Worm (Caenorhabditis elegans) whole organism, young adult: ENCODE results near the gene M01F1.9.
A peak's percentile ranks its signal among the peaks of the same experiment; 100 is the strongest.

ENCODE experiments used
- C06A6.2 ChIP-seq: fragments of 200-800 bp; sonication (Bioruptor generic); conservative IDR thresholded peaks from 2 replicates; pipeline ENCODE4 v1.3.6; 2022; ENCODE audit warnings: missing genetic modification characterization, missing compliant biosample characterization
- C17E4.6 ChIP-seq: fragments of 200-800 bp; sonication (Bioruptor generic); IDR thresholded peaks from 2 replicates; pipeline ENCODE4 v1.3.6; 2022; ENCODE audit warnings: missing genetic modification reagents, missing genetic modification characterization, missing compliant biosample characterization
- F23B12.7 ChIP-seq: sonication (generic microtip); optimal IDR thresholded peaks from 2 replicates; lab custom pipeline; 2017; ENCODE audit warnings: missing genetic modification characterization, mild to moderate bottlenecking, missing compliant biosample characterization, antibody characterized with exemption, moderate library complexity; ENCODE audit not compliant: insufficient read depth
- F37B4.10 ChIP-seq: fragments of 200-800 bp; sonication (Bioruptor generic); IDR thresholded peaks from 2 replicates; pipeline ENCODE4 v1.3.6; 2022; ENCODE audit warnings: missing genetic modification characterization, missing compliant biosample characterization
- F39B2.1 ChIP-seq: fragments of 200-800 bp; sonication (Bioruptor generic); IDR thresholded peaks from 2 replicates; pipeline ENCODE4 v1.3.6; 2022; ENCODE audit warnings: missing genetic modification reagents, missing genetic modification characterization, missing compliant biosample characterization
- F57C9.4 ChIP-seq: sonication (generic microtip); optimal IDR thresholded peaks from 2 replicates; lab custom pipeline; 2017; ENCODE audit warnings: mild to moderate bottlenecking, missing genetic modification characterization, missing compliant biosample characterization
- K12H6.12 ChIP-seq: fragments of 200-800 bp; sonication (Bioruptor generic); optimal IDR thresholded peaks from 2 replicates; lab custom pipeline; 2018; ENCODE audit warnings: mild to moderate bottlenecking, missing genetic modification characterization, missing compliant biosample characterization
- T07F8.4 ChIP-seq: sonication (generic microtip); optimal IDR thresholded peaks from 2 replicates; lab custom pipeline; 2016; ENCODE audit warnings: mild to moderate bottlenecking, missing genetic modification characterization, moderate library complexity, missing compliant biosample characterization
- T26A5.8 ChIP-seq: sonication (generic microtip); optimal IDR thresholded peaks from 2 replicates; lab custom pipeline; 2016; ENCODE audit warnings: missing genetic modification characterization, missing compliant biosample characterization
- Y53G8AR.9 ChIP-seq: fragments of 200-800 bp; sonication (Bioruptor generic); conservative IDR thresholded peaks from 2 replicates; pipeline ENCODE4 v1.3.6; 2022; ENCODE audit warnings: missing genetic modification reagents, missing genetic modification characterization, missing compliant biosample characterization
- ZK185.1 ChIP-seq: sonication (generic microtip); optimal IDR thresholded peaks from 2 replicates; lab custom pipeline; 2016; ENCODE audit warnings: mild to moderate bottlenecking, missing genetic modification characterization, missing compliant biosample characterization; ENCODE audit not compliant: poor library complexity, severe bottlenecking
- akir-1 ChIP-seq: fragments of 200-800 bp; sonication (Bioruptor generic); optimal IDR thresholded peaks from 2 replicates; lab custom pipeline; 2018; ENCODE audit warnings: mild to moderate bottlenecking, missing genetic modification characterization, moderate library complexity, missing compliant biosample characterization
- ama-1 ChIP-seq, 3 experiments: fragments of 150-350 bp in 1 of 3; sonication (generic microtip) in 2 of 3; optimal IDR thresholded peaks; 2 replicates each; lab custom pipeline; 2014 to 2018; ENCODE audit warnings: missing biosample characterization in 2 of 3, missing genetic modification characterization in 2 of 3, missing genetic modification reagents in 2 of 3
- attf-3 ChIP-seq: fragments of 200-800 bp; sonication (Bioruptor generic); conservative IDR thresholded peaks from 2 replicates; pipeline ENCODE4 v1.3.6; 2022; ENCODE audit warnings: missing genetic modification reagents, missing genetic modification characterization, missing compliant biosample characterization
- ccch-3 ChIP-seq: fragments of 200-800 bp; sonication (Bioruptor generic); optimal IDR thresholded peaks from 2 replicates; lab custom pipeline; 2018; ENCODE audit warnings: mild to moderate bottlenecking, missing genetic modification characterization, missing compliant biosample characterization
- cebp-1 ChIP-seq, 2 experiments: fragments of 200-800 bp in 1 of 2; sonication (Bioruptor generic) in 1 of 2; sonication (generic microtip) in 1 of 2; IDR thresholded peaks in 1 of 2; optimal IDR thresholded peaks in 1 of 2; 2 replicates each; pipeline versions ENCODE4 v1.3.6 to Lab custom; 2017 to 2022; ENCODE audit warnings: missing compliant biosample characterization in 2 of 2, missing genetic modification characterization in 2 of 2, mild to moderate bottlenecking in 1 of 2, missing genetic modification reagents in 1 of 2, moderate library complexity in 1 of 2
- cebp-2 ChIP-seq: fragments of 200-800 bp; sonication (Bioruptor generic); IDR thresholded peaks from 2 replicates; pipeline ENCODE4 v1.3.6; 2022; ENCODE audit warnings: missing genetic modification characterization, missing compliant biosample characterization
- ceh-100 ChIP-seq: fragments of 200-800 bp; sonication (Bioruptor generic); IDR thresholded peaks from 2 replicates; pipeline ENCODE4 v1.3.6; 2022; ENCODE audit warnings: missing genetic modification reagents, missing genetic modification characterization, missing compliant biosample characterization
- dpl-1 ChIP-seq: fragments of 150-350 bp; optimal IDR thresholded peaks from 2 replicates; lab custom pipeline; 2014; ENCODE audit warnings: missing biosample characterization, missing genetic modification reagents, missing genetic modification characterization
- fkh-3 ChIP-seq: sonication (generic microtip); optimal IDR thresholded peaks from 2 replicates; lab custom pipeline; 2016; ENCODE audit warnings: mild to moderate bottlenecking, missing genetic modification characterization, missing compliant biosample characterization
- gei-17 ChIP-seq: fragments of 200-800 bp; sonication (Bioruptor generic); optimal IDR thresholded peaks from 2 replicates; lab custom pipeline; 2018; ENCODE audit warnings: mild to moderate bottlenecking, missing genetic modification characterization, missing compliant biosample characterization
- lag-1 ChIP-seq: fragments of 200-800 bp; sonication (Bioruptor generic); IDR thresholded peaks from 2 replicates; pipeline ENCODE4 v1.3.6; 2022; ENCODE audit warnings: missing genetic modification reagents, missing genetic modification characterization, missing compliant biosample characterization
- let-607 ChIP-seq, 2 experiments: fragments of 200-800 bp in 1 of 2; sonication (Bioruptor generic) in 1 of 2; sonication (generic microtip) in 1 of 2; optimal IDR thresholded peaks; 2 replicates each; lab custom pipeline; 2016 to 2018; ENCODE audit warnings: mild to moderate bottlenecking in 2 of 2, missing compliant biosample characterization in 2 of 2, missing genetic modification characterization in 2 of 2, moderate library complexity in 2 of 2, missing genotype in 1 of 2
- lir-1 ChIP-seq: fragments of 200-800 bp; sonication (Bioruptor generic); conservative IDR thresholded peaks from 2 replicates; pipeline ENCODE4 v1.3.6; 2022; ENCODE audit warnings: missing genetic modification reagents, missing genetic modification characterization, missing compliant biosample characterization
- lsl-1 ChIP-seq: fragments of 200-800 bp; sonication (Bioruptor generic); optimal IDR thresholded peaks from 2 replicates; lab custom pipeline; 2018; ENCODE audit warnings: mild to moderate bottlenecking, missing genetic modification characterization, moderate library complexity, missing compliant biosample characterization
- madf-10 ChIP-seq: sonication (generic microtip); optimal IDR thresholded peaks from 2 replicates; lab custom pipeline; 2016; ENCODE audit warnings: mild to moderate bottlenecking, missing genetic modification characterization, missing compliant biosample characterization
- nfya-1 ChIP-seq: sonication (generic microtip); optimal IDR thresholded peaks from 2 replicates; lab custom pipeline; 2017; ENCODE audit warnings: antibody characterized with exemption, missing compliant biosample characterization, missing genetic modification characterization, borderline replicate concordance; ENCODE audit not compliant: insufficient read depth
- nhr-120 ChIP-seq: fragments of 200-800 bp; sonication (Bioruptor generic); IDR thresholded peaks from 2 replicates; pipeline ENCODE4 v1.3.6; 2022; ENCODE audit warnings: missing genetic modification characterization, missing compliant biosample characterization
- nhr-27 ChIP-seq: fragments of 200-800 bp; sonication (Bioruptor generic); optimal IDR thresholded peaks from 2 replicates; lab custom pipeline; 2018; ENCODE audit warnings: mild to moderate bottlenecking, missing genetic modification characterization, moderate library complexity, missing compliant biosample characterization
- nhr-90 ChIP-seq: sonication (generic microtip); optimal IDR thresholded peaks from 2 replicates; lab custom pipeline; 2016; ENCODE audit warnings: missing genotype, mild to moderate bottlenecking, missing genetic modification characterization, missing compliant biosample characterization
- rcor-1 ChIP-seq: fragments of 200-800 bp; sonication (Bioruptor generic); IDR thresholded peaks from 2 replicates; pipeline ENCODE4 v1.3.6; 2022; ENCODE audit warnings: missing genetic modification reagents, missing genetic modification characterization, missing compliant biosample characterization
- rec-8 ChIP-seq, 2 experiments: sonication (generic microtip); optimal IDR thresholded peaks; 2 replicates each; lab custom pipeline; 2016; ENCODE audit warnings: mild to moderate bottlenecking in 2 of 2, missing genetic modification characterization in 2 of 2, missing genetic modification reagents in 2 of 2, missing genotype in 2 of 2, missing biosample characterization in 1 of 2, missing compliant biosample characterization in 1 of 2, moderate library complexity in 1 of 2
- repo-1 ChIP-seq: sonication (generic microtip); optimal IDR thresholded peaks from 2 replicates; lab custom pipeline; 2017; ENCODE audit warnings: mild to moderate bottlenecking, missing genetic modification characterization, missing compliant biosample characterization
- sea-2 ChIP-seq: fragments of 200-800 bp; sonication (Bioruptor generic); IDR thresholded peaks from 2 replicates; pipeline ENCODE4 v1.3.6; 2022; ENCODE audit warnings: missing genetic modification characterization, missing compliant biosample characterization
- snpc-1.3 ChIP-seq: sonication (generic microtip); optimal IDR thresholded peaks from 2 replicates; lab custom pipeline; 2017; ENCODE audit warnings: missing genetic modification characterization, mild to moderate bottlenecking, missing compliant biosample characterization, antibody characterized with exemption, moderate library complexity, missing genotype, missing genetic modification reagents; ENCODE audit not compliant: insufficient read depth
- snpc-3.4 ChIP-seq: sonication (generic microtip); optimal IDR thresholded peaks from 2 replicates; lab custom pipeline; 2017; ENCODE audit warnings: missing genetic modification characterization, mild to moderate bottlenecking, missing compliant biosample characterization, antibody characterized with exemption, moderate library complexity, missing genotype, missing genetic modification reagents
- snpc-4 ChIP-seq, 5 experiments: fragments of 150-350 bp in 1 of 5; sonication (generic microtip) in 4 of 5; optimal IDR thresholded peaks; 2 replicates each; lab custom pipeline; 2014 to 2018; ENCODE audit warnings: missing genetic modification characterization in 5 of 5, missing biosample characterization in 3 of 5, antibody characterized with exemption in 2 of 5, mild to moderate bottlenecking in 2 of 5, missing compliant biosample characterization in 2 of 5, missing genotype in 2 of 5, moderate library complexity in 2 of 5, missing genetic modification reagents in 1 of 5
- somi-1 ChIP-seq: fragments of 200-800 bp; sonication (Bioruptor generic); optimal IDR thresholded peaks from 2 replicates; lab custom pipeline; 2018; ENCODE audit warnings: mild to moderate bottlenecking, missing genetic modification characterization, missing compliant biosample characterization
- sptf-2 ChIP-seq: fragments of 200-800 bp; sonication (Bioruptor generic); optimal IDR thresholded peaks from 2 replicates; lab custom pipeline; 2018; ENCODE audit warnings: mild to moderate bottlenecking, missing genetic modification characterization, missing compliant biosample characterization
- tlf-1 ChIP-seq: fragments of 200-800 bp; sonication (Bioruptor generic); optimal IDR thresholded peaks from 2 replicates; lab custom pipeline; 2018; ENCODE audit warnings: mild to moderate bottlenecking, missing genetic modification characterization, missing compliant biosample characterization
- xnd-1 ChIP-seq: sonication (generic microtip); optimal IDR thresholded peaks from 2 replicates; lab custom pipeline; 2016; ENCODE audit warnings: missing genotype, missing genetic modification reagents, missing genetic modification characterization, missing compliant biosample characterization
- zfh-2 ChIP-seq: fragments of 200-800 bp; sonication (Bioruptor generic); conservative IDR thresholded peaks from 2 replicates; pipeline ENCODE4 v1.3.6; 2022; ENCODE audit warnings: missing genetic modification reagents, missing genetic modification characterization, missing compliant biosample characterization
- ztf-28 ChIP-seq: fragments of 200-800 bp; sonication (Bioruptor generic); IDR thresholded peaks from 2 replicates; pipeline ENCODE4 v1.3.6; 2022; ENCODE audit warnings: missing genetic modification reagents, missing genetic modification characterization, missing compliant biosample characterization
- ztf-3 ChIP-seq: fragments of 200-800 bp; sonication (Bioruptor generic); optimal IDR thresholded peaks from 2 replicates; lab custom pipeline; 2018; ENCODE audit warnings: mild to moderate bottlenecking, missing genetic modification characterization, missing compliant biosample characterization
- ztf-6 ChIP-seq: fragments of 200-800 bp; sonication (Bioruptor generic); IDR thresholded peaks from 2 replicates; pipeline ENCODE4 v1.3.6; 2022; ENCODE audit warnings: missing genetic modification reagents, missing genetic modification characterization, missing compliant biosample characterization

Gene M01F1.9

DNA sequence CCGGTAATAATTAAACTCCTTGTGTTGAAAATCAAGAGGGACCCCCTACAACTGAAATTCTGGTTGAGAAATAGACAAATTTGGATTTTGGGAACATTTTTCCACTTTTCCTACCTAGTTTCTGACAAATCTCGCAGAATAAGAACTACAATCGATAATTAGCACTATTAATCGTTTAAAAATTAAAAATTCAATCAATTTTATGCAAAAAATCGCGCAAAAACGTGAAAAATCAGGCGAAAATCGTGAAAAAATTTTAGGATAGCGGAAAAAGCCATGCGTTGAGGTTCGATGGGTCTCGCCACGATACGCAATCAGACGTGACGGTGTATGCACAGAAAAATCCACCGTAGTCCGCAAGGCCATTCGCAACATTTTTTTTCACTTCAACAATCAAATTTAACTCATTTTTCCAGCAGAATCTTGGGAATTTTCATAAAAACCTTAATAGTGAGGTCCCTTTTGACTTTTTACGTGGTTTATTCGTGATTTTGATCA is 6.2 kb upstream of the M01F1.9 start, which contains the start of gene lias-1 (continued):
- TF ChIP-seq lir-1 = no peak
- TF ChIP-seq T07F8.4 (tag; lab: Kevin White, UChicago) = no peak
- TF ChIP-seq T26A5.8 (tag; lab: Kevin White, UChicago) = no peak
- no peak for TF ChIP-seq sea-2
- no peak for TF ChIP-seq ztf-28 (GFP tag; lab: Robert Waterston, UW)
- peak; percentile 38 for TF ChIP-seq madf-10 (tag; lab: Kevin White, UChicago)
- no peak for TF ChIP-seq nhr-120 (GFP tag; lab: Robert Waterston, UW)
- 0 out of 2 replicates have a peak, but pooled peaks have one; percentile 39 for TF ChIP-seq Y53G8AR.9 (GFP tag; lab: Robert Waterston, UW)
- peak; percentile 76 for TF ChIP-seq ZK185.1 (tag; lab: Kevin White, UChicago)
- TF ChIP-seq rec-8 (tag; optimal IDR thresholded peaks at IDR 0.05; lab: Kevin White, UChicago) = no peak
- peak; percentile 58 for TF ChIP-seq dpl-1 (GFP tag; lab: Kevin White, UChicago)
- TF ChIP-seq F37B4.10 (GFP tag; lab: Robert Waterston, UW) = no peak
- TF ChIP-seq nhr-27 (tag; lab: Kevin White, UChicago) = no peak
- TF ChIP-seq nfya-1 (tag; lab: Kevin White, UChicago) = no peak
- TF ChIP-seq F57C9.4 (tag; lab: Kevin White, UChicago) = no peak
- TF ChIP-seq C17E4.6 (GFP tag; lab: Robert Waterston, UW) = no peak
- peak; percentile 21 for TF ChIP-seq K12H6.12 (tag; lab: Kevin White, UChicago)
- TF ChIP-seq tlf-1 (GFP tag; lab: Kevin White, UChicago) = peak; percentile 33
- no peak for TF ChIP-seq xnd-1 (tag; lab: Kevin White, UChicago)
- TF ChIP-seq ztf-6 (GFP tag; lab: Robert Waterston, UW) = no peak
- no peak for TF ChIP-seq ccch-3 (GFP tag; lab: Kevin White, UChicago)
- peak; percentile 72 for TF ChIP-seq ceh-100 (GFP tag; lab: Robert Waterston, UW)
- TF ChIP-seq repo-1 (tag; lab: Kevin White, UChicago) = no peak
- TF ChIP-seq ama-1 (optimal IDR thresholded peaks at IDR 0.05; lab: Kevin White, UChicago) = no peak
- peak in 1 of 2 experiments; percentile 17 for TF ChIP-seq ama-1 (GFP tag; optimal IDR thresholded peaks at IDR 0.05; lab: Kevin White, UChicago)
- no peak for TF ChIP-seq attf-3 (GFP tag; lab: Robert Waterston, UW)
- no peak for TF ChIP-seq snpc-3.4
- no peak for TF ChIP-seq C06A6.2 (GFP tag; lab: Robert Waterston, UW)
- no peak for TF ChIP-seq ztf-3 (GFP tag; lab: Kevin White, UChicago)
- TF ChIP-seq lag-1 (GFP tag; lab: Robert Waterston, UW) = no peak
- TF ChIP-seq cebp-2 (GFP tag; lab: Robert Waterston, UW) = no peak
- peak; percentile 59 for TF ChIP-seq rcor-1 (GFP tag; lab: Robert Waterston, UW)
- TF ChIP-seq somi-1 (GFP tag; lab: Kevin White, UChicago) = no peak
- TF ChIP-seq akir-1 (GFP tag; lab: Kevin White, UChicago) = no peak
- TF ChIP-seq F39B2.1 (GFP tag; lab: Robert Waterston, UW) = no peak
- TF ChIP-seq cebp-1 (GFP tag; IDR thresholded peaks at IDR 0.05; lab: Robert Waterston, UW) = 0 out of 2 replicates have a peak, but pooled peaks have one; percentile 31
- peak; percentile 66 for TF ChIP-seq cebp-1 (tag; optimal IDR thresholded peaks at IDR 0.05; lab: Kevin White, UChicago)
- TF ChIP-seq let-607 (tag; optimal IDR thresholded peaks at IDR 0.05; lab: Kevin White, UChicago) = no peak
- TF ChIP-seq F23B12.7 (tag; lab: Kevin White, UChicago) = peak; percentile 89
- TF ChIP-seq lsl-1 = peak; percentile 88
- no peak for TF ChIP-seq gei-17 (GFP tag; lab: Kevin White, UChicago)
- no peak for TF ChIP-seq sptf-2 (GFP tag; lab: Kevin White, UChicago)
- no peak for TF ChIP-seq nhr-90 (tag; lab: Kevin White, UChicago)
- no peak for TF ChIP-seq snpc-4 (GFP tag; optimal IDR thresholded peaks at IDR 0.05; lab: Kevin White, UChicago)
- peak in 3 of 4 experiments; percentile 28 to 45 (median 31) for TF ChIP-seq snpc-4 (tag; optimal IDR thresholded peaks at IDR 0.05; lab: Kevin White, UChicago)
- TF ChIP-seq fkh-3 = no peak
- TF ChIP-seq snpc-1.3 (tag; lab: Kevin White, UChicago) = peak; percentile 76
- no peak for TF ChIP-seq zfh-2
